Fruit fly (Drosophila melanogaster) whole organism, prepupa: Measurements from ENCODE around the gene Non3.

ENCODE experiments used
- Blimp-1 ChIP-seq: fragments of 200-800 bp; sonication (Bioruptor generic); optimal IDR thresholded peaks from 3 replicates; lab custom pipeline; 2017; ENCODE audit warnings: missing biosample characterization, missing genetic modification characterization, mild to moderate bottlenecking, moderate library complexity, missing genetic modification reagents
- CG16779 ChIP-seq: fragments of 200-800 bp; sonication (Bioruptor generic); optimal IDR thresholded peaks from 3 replicates; lab custom pipeline; 2017; ENCODE audit warnings: missing biosample characterization, mild to moderate bottlenecking, missing genetic modification characterization
- CG6163 ChIP-seq: fragments of 200-800 bp; sonication (Bioruptor generic); IDR thresholded peaks from 3 replicates; pipeline ENCODE4 v1.3.6; 2022; ENCODE audit warnings: missing biosample characterization, missing genetic modification characterization
- CG7368 ChIP-seq: fragments of 200-800 bp; sonication (Bioruptor generic); optimal IDR thresholded peaks from 3 replicates; lab custom pipeline; 2016; ENCODE audit warnings: missing biosample characterization, missing genetic modification characterization
- CG8119 ChIP-seq: fragments of 200-800 bp; sonication (Bioruptor generic); IDR thresholded peaks from 3 replicates; pipeline ENCODE4 v1.3.6; 2022; ENCODE audit warnings: missing biosample characterization, missing genetic modification characterization
- Eip75B ChIP-seq: fragments of 200-800 bp; sonication (Bioruptor generic); optimal IDR thresholded peaks from 3 replicates; lab custom pipeline; 2016; ENCODE audit warnings: missing biosample characterization, missing genetic modification characterization
- Ets96B ChIP-seq: fragments of 200-800 bp; optimal IDR thresholded peaks from 2 replicates; lab custom pipeline; 2019; ENCODE audit warnings: missing biosample characterization, mild to moderate bottlenecking, missing genetic modification characterization, moderate library complexity
- Lpt ChIP-seq: fragments of 200-800 bp; sonication (Bioruptor generic); optimal IDR thresholded peaks from 3 replicates; lab custom pipeline; 2016; ENCODE audit warnings: missing biosample characterization, missing genetic modification characterization
- OdsH ChIP-seq: fragments of 200-800 bp; sonication (Bioruptor generic); optimal IDR thresholded peaks from 3 replicates; lab custom pipeline; 2016; ENCODE audit warnings: missing biosample characterization, missing genetic modification characterization
- eg ChIP-seq: fragments of 200-800 bp; sonication (Bioruptor generic); IDR thresholded peaks from 3 replicates; pipeline ENCODE4 v1.3.6; 2022; ENCODE audit warnings: missing biosample characterization, missing genetic modification characterization
- fkh ChIP-seq: fragments of 200-800 bp; sonication (Bioruptor generic); optimal IDR thresholded peaks from 3 replicates; lab custom pipeline; 2017; ENCODE audit warnings: missing biosample characterization, mild to moderate bottlenecking, missing genetic modification characterization, moderate library complexity
- vri ChIP-seq: fragments of 200-800 bp; sonication (Bioruptor generic); optimal IDR thresholded peaks from 3 replicates; lab custom pipeline; 2016; ENCODE audit warnings: missing biosample characterization, mild to moderate bottlenecking, missing genetic modification characterization

DNA sequence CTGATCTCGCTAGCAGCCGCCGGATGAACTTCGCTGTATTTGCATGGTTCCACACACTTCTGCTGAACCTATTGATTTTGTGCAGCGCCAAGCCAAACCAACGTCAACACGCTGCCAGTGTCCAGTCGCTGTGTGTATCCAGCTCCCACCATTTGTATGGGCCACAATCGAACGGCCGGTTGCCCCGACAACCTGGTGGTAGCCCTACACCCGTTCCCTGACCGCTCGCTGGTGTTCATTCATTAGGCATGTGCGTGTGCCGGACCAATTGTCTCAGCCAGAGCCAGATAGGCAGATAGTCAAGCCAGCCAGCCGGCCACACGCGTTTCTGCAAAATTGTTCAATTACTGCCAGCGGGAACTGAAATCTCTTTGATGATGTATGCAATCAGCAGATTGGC lies 31.7 kb upstream of the Non3 start, which contains the start of gene CG14313:
- TF ChIP-seq Lpt (no peak), CG8119 (GFP tag; lab: Robert Waterston, UW) (no peak), CG16779 (tag; lab: Kevin White, UChicago) (no peak), CG6163 (GFP tag; lab: Robert Waterston, UW) (no peak), Eip75B (no peak), fkh (GFP tag; lab: Kevin White, UChicago) (no peak), eg (no peak), Ets96B (no peak), vri (no peak), Blimp-1 (GFP tag; lab: Kevin White, UChicago) (no peak), OdsH (GFP tag; lab: Kevin White, UChicago) (no peak), CG7368 (GFP tag; lab: Kevin White, UChicago) (no peak)
